Worm (Caenorhabditis elegans): ENCODE data around the gene C45B11.8.

DNA sequence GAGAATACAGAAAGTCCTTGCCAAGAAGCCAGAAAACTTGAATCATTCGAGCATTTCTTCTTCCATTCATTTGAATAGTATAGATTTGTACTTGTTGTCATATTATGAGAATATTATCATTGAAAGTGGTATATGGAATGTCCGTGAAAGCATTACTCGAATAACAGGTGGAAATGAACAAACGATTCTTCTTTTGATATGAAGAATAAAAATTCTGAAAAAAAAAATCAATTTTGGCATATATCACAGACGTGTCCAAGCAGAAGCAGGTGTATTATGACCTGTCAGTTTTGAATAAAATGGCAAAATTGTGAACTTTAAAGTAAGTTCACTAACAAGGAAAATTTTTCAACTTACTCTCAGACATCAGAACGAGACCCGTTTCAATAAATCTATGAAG, 16.5 kb downstream of the C45B11.8 start, which contains the start of gene srh-75:
- TF ChIP-seq ztf-23 (GFP tag; IDR thresholded peaks at IDR 0.05): no peak
- TF ChIP-seq med-1 (GFP tag; optimal IDR thresholded peaks at IDR 0.05; ENCODE audit: insufficient read depth): no peak
- no peak for TF ChIP-seq flt-1 (GFP tag; IDR thresholded peaks at IDR 0.05)
- TF ChIP-seq klf-2 (GFP tag; conservative IDR thresholded peaks at IDR 0.05): no peak
- no peak for TF ChIP-seq ref-1 (GFP tag; conservative IDR thresholded peaks at IDR 0.05)
- no peak for TF ChIP-seq tab-1 (GFP tag; IDR thresholded peaks at IDR 0.05)
